Worm (Caenorhabditis elegans): ENCODE results near the gene F38H4.4.

The F38H4.4 gene

ce11 chrIV:11855424-11855823 is 7.4 kb downstream of the F38H4.4 start:
- no peak for TF ChIP-seq mbf-1 (tag; optimal IDR thresholded peaks at IDR 0.05)
- no peak for TF ChIP-seq lin-13 (GFP tag; optimal IDR thresholded peaks at IDR 0.05)
- TF ChIP-seq sma-9 (GFP tag; optimal IDR thresholded peaks at IDR 0.05): no peak
- TF ChIP-seq sma-9 (tag; optimal IDR thresholded peaks at IDR 0.05): no peak
- no peak for TF ChIP-seq zag-1 (tag; optimal IDR thresholded peaks at IDR 0.05)
- no peak for TF ChIP-seq alr-1 (tag; optimal IDR thresholded peaks at IDR 0.05)
- no peak for TF ChIP-seq nhr-25 (tag; optimal IDR thresholded peaks at IDR 0.05)
- TF ChIP-seq elt-3 (tag; optimal IDR thresholded peaks at IDR 0.05): no peak
- no peak for TF ChIP-seq nhr-129 (tag; optimal IDR thresholded peaks at IDR 0.05)
- TF ChIP-seq unc-39 (tag; optimal IDR thresholded peaks at IDR 0.05): no peak
- TF ChIP-seq skn-1 (tag; optimal IDR thresholded peaks at IDR 0.05): no peak
- TF ChIP-seq snpc-4 (tag; optimal IDR thresholded peaks at IDR 0.05): no peak

ce11 chrIV:11855900-11856660 is 8.0 kb downstream of the F38H4.4 start, which contains the start of gene ech-2:
TSS of gene ech-2 (minus strand) at chrIV:11856351.
- TF ChIP-seq unc-55 (GFP tag; optimal IDR thresholded peaks at IDR 0.05): peak; percentile 41
- TF ChIP-seq C34F6.9 (tag; optimal IDR thresholded peaks at IDR 0.05): peak; percentile 15
- TF ChIP-seq egl-27 (tag; optimal IDR thresholded peaks at IDR 0.05): no peak
- TF ChIP-seq snpc-4 (tag; optimal IDR thresholded peaks at IDR 0.05): peak; percentile 20
- TF ChIP-seq lsy-2 (tag; optimal IDR thresholded peaks at IDR 0.05): peak in 1 of 2 experiments; percentile 37
- no peak for TF ChIP-seq nhr-21 (tag; optimal IDR thresholded peaks at IDR 0.05)

- TF ChIP-seq skn-1 (tag; optimal IDR thresholded peaks at IDR 0.05): no peak
- no peak for TF ChIP-seq nhr-237 (tag; optimal IDR thresholded peaks at IDR 0.05)
- peak; percentile 56 for TF ChIP-seq snpc-4 (tag; optimal IDR thresholded peaks at IDR 0.05)
- peak; percentile 16 for TF ChIP-seq nhr-6 (tag; optimal IDR thresholded peaks at IDR 0.05)
- no peak for TF ChIP-seq sem-4 (tag; optimal IDR thresholded peaks at IDR 0.05)
- TF ChIP-seq nhr-12 (tag; optimal IDR thresholded peaks at IDR 0.05): no peak
- TF ChIP-seq egl-27 (tag; optimal IDR thresholded peaks at IDR 0.05): peak; percentile 60
- TF ChIP-seq nhr-23 (tag; optimal IDR thresholded peaks at IDR 0.05): no peak
- TF ChIP-seq peb-1 (tag; optimal IDR thresholded peaks at IDR 0.05): no peak
- TF ChIP-seq nhr-10 (tag; optimal IDR thresholded peaks at IDR 0.05): no peak
- no peak for TF ChIP-seq nhr-77 (tag; optimal IDR thresholded peaks at IDR 0.05)
- TF ChIP-seq lin-39 (tag; optimal IDR thresholded peaks at IDR 0.05): no peak
- no peak for TF ChIP-seq ztf-1 (GFP tag; conservative IDR thresholded peaks at IDR 0.05)
- peak; percentile 2 for TF ChIP-seq nhr-25 (tag; optimal IDR thresholded peaks at IDR 0.05)
- no peak for TF ChIP-seq nhr-11 (tag; optimal IDR thresholded peaks at IDR 0.05)
- no peak for TF ChIP-seq alr-1 (tag; optimal IDR thresholded peaks at IDR 0.05)
- TF ChIP-seq ama-1 (optimal IDR thresholded peaks at IDR 0.05): no peak
- TF ChIP-seq zag-1 (tag; optimal IDR thresholded peaks at IDR 0.05): peak; percentile 90
- peak; percentile 46 for TF ChIP-seq fos-1 (tag; optimal IDR thresholded peaks at IDR 0.05)
- TF ChIP-seq unc-55 (GFP tag; optimal IDR thresholded peaks at IDR 0.05): peak; percentile 93
- TF ChIP-seq lin-13 (GFP tag; optimal IDR thresholded peaks at IDR 0.05): peak; percentile 77
- TF ChIP-seq Y55F3AM.14 (GFP tag; optimal IDR thresholded peaks at IDR 0.05): peak; percentile 43
- TF ChIP-seq sma-3 (GFP tag; optimal IDR thresholded peaks at IDR 0.05): peak; percentile 26
- TF ChIP-seq lin-11 (tag; optimal IDR thresholded peaks at IDR 0.05): peak; percentile 92
- TF ChIP-seq mab-5 (tag; optimal IDR thresholded peaks at IDR 0.05): peak; percentile 42
- no peak for TF ChIP-seq elt-3 (tag; optimal IDR thresholded peaks at IDR 0.05)
- TF ChIP-seq ztf-4 (tag; optimal IDR thresholded peaks at IDR 0.05): no peak
- TF ChIP-seq C34F6.9 (tag; optimal IDR thresholded peaks at IDR 0.05): peak; percentile 91
- TF ChIP-seq unc-39 (tag; optimal IDR thresholded peaks at IDR 0.05): no peak
- TF ChIP-seq sma-9 (GFP tag; optimal IDR thresholded peaks at IDR 0.05): peak; percentile 72
- no peak for TF ChIP-seq sma-9 (tag; optimal IDR thresholded peaks at IDR 0.05)
- TF ChIP-seq blmp-1 (tag; optimal IDR thresholded peaks at IDR 0.05; ENCODE audit: insufficient read depth): no peak
- no peak for TF ChIP-seq ztf-11 (tag; optimal IDR thresholded peaks at IDR 0.05)
- TF ChIP-seq F13H6.1 (tag; optimal IDR thresholded peaks at IDR 0.05): peak; percentile 78
- peak; percentile 38 to 78 for TF ChIP-seq lsy-2 (tag; optimal IDR thresholded peaks at IDR 0.05)
- TF ChIP-seq dmd-4 (tag; optimal IDR thresholded peaks at IDR 0.05): no peak
- no peak for TF ChIP-seq aly-2 (tag; optimal IDR thresholded peaks at IDR 0.05)
- no peak for TF ChIP-seq mbf-1 (tag; optimal IDR thresholded peaks at IDR 0.05)
- no peak for TF ChIP-seq gmeb-1 (tag; optimal IDR thresholded peaks at IDR 0.05)
- peak; percentile 58 for TF ChIP-seq crh-2 (tag; optimal IDR thresholded peaks at IDR 0.05)
- peak; percentile 94 for TF ChIP-seq nhr-129 (tag; optimal IDR thresholded peaks at IDR 0.05)
- TF ChIP-seq mdl-1 (tag; optimal IDR thresholded peaks at IDR 0.05): peak in 1 of 2 experiments; percentile 55
Measured at ce11 chrIV:11857159-11857565, 9.1 kb downstream of the F38H4.4 start.

All from whole organism, L2 larva.